Fruit fly (Drosophila melanogaster) whole organism, larva: ENCODE measurements around the gene corn.

Source experiments
- noc ChIP-seq: fragments of 200-800 bp; sonication (Bioruptor generic); optimal IDR thresholded peaks from 3 replicates; lab custom pipeline; 2019; ENCODE audit warnings: missing biosample characterization, mild to moderate bottlenecking, missing genetic modification characterization, moderate library complexity

corn gene

DNA sequence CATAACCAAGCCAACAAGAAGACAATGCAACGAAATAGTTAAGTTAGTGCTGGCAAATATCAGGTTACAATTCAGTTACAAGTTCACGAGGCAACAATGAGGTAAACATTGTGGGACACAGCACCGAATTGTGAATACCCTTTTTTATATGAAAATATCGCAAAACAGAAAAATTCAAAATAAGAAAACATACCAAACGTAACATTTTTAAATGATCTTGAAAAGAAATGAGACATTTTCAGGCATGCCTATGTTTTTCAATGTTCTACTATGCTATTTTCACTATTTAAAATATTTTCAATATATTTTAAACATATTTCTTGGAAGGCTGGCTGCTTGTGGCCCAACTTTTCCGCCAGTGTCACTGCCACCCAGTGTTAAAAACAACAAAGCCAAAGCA lies 52.9 kb downstream of the corn start:
- TF ChIP-seq noc (tag; lab: Kevin White, UChicago), result no peak

DNA sequence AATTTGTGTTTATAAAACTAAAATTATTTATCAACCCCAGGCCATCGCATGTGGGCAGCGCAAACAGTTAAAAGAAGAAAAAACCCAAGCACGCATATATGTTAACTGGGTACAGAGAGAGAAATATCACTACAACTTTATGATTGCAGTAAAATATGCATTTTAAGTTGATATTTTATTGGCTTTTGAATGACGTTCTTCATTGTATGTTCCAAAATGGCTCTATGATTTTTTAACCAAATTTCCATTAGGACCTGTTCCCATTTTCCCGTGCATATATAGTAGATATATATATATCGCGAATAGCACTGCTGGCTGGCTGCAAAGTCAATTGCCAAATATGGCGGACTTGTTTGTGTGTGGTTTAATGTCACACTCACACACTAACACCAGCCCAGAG lies 60.3 kb downstream of the corn start:
- TF ChIP-seq noc (tag; lab: Kevin White, UChicago), result no peak

DNA sequence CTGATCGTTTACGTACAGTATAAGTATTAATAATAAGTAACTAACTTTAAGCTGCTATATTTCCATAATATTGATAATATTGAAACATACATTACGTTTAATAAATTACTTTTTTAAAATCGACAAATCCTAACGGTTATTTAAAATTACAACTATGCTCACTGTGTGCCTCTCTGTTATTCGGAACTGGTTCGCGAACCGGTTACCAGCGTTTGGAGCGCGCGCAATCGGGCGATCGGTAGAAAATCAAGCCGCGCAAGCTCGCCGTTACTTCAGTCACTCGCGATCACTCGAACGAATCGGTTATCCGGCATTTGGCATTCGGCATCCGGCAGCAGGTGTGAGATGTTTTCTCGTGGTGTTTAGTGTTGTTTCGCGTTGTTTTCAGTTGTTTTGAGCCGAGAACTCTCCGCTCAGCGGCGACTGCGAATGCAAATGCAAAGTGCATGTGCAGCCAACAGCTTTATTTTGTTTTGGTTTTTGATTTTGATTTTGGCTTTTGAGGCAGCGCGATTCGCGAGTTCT lies 62.3 kb downstream of the corn start, which contains the start of gene form3:
Gene form3, plus strand, starts transcription at position 271 of the 525 bp plus-strand sequence.
- TF ChIP-seq noc (tag; lab: Kevin White, UChicago), result no peak

DNA sequence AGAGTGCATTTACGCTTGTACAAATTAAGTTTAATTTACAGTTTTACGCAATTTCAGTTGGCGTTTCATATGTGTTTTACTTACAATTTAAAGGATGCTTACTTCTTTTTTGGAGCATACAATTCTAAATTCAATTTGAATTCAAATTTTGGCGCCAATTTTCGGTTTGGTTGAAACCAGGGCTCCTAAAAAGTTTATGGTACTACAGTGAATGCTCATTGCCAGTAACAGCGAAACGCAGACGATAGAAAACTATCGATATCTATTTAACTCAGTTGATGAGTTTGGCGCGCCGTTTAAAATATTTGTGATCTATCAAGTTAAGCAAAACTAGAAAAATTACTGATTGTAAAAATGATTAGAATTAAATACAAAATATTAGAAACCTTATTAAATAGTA lies 62.9 kb downstream of the corn start:
- TF ChIP-seq noc (tag; lab: Kevin White, UChicago), result no peak
